Fruit fly (Drosophila melanogaster) whole organism, wandering third instar larva: ENCODE results near the gene CG15253.
A peak's percentile ranks its signal among the peaks of the same experiment; 100 is the strongest.

Experiments
- Abd-B ChIP-seq: fragments of >200 bp; optimal IDR thresholded peaks from 2 replicates; lab custom pipeline; 2017; ENCODE audit warnings: missing biosample characterization, missing genetic modification characterization
- CG32264 ChIP-seq: fragments of 200-800 bp; sonication (Bioruptor generic); optimal IDR thresholded peaks from 2 replicates; lab custom pipeline; 2016; ENCODE audit warnings: missing biosample characterization, missing genetic modification characterization
- CG9705 ChIP-seq: fragments of 200-800 bp; sonication (Bioruptor generic); optimal IDR thresholded peaks from 2 replicates; lab custom pipeline; 2018; ENCODE audit warnings: missing biosample characterization, mild to moderate bottlenecking, missing genetic modification characterization
- CrebA ChIP-seq: fragments of 200-800 bp; sonication (Bioruptor generic); optimal IDR thresholded peaks from 2 replicates; lab custom pipeline; 2016; ENCODE audit warnings: missing biosample characterization, mild to moderate bottlenecking, missing genetic modification characterization, borderline replicate concordance
- Dfd ChIP-seq: fragments of >200 bp; optimal IDR thresholded peaks from 2 replicates; lab custom pipeline; 2017; ENCODE audit warnings: missing biosample characterization, missing genetic modification characterization
- Dif ChIP-seq: fragments of 200-275, 200-300 bp; sonication (Bioruptor generic); optimal IDR thresholded peaks from 2 replicates; lab custom pipeline; 2018; ENCODE audit warnings: missing biosample characterization, missing genetic modification characterization; ENCODE audit not compliant: partially characterized antibody
- GATAd ChIP-seq: sonication (Bioruptor generic); optimal IDR thresholded peaks from 2 replicates; lab custom pipeline; 2016; ENCODE audit warnings: missing biosample characterization, missing genetic modification characterization
- HLH106 ChIP-seq: fragments of 200-800 bp; optimal IDR thresholded peaks from 3 replicates; lab custom pipeline; 2019; ENCODE audit warnings: missing biosample characterization, mild to moderate bottlenecking, missing genetic modification characterization, moderate library complexity
- Hnf4 ChIP-seq: fragments of 200-800 bp; sonication (Bioruptor generic); optimal IDR thresholded peaks from 2 replicates; lab custom pipeline; 2016; ENCODE audit warnings: missing biosample characterization, mild to moderate bottlenecking, missing genetic modification characterization
- Hr78 ChIP-seq: fragments of >200 bp; optimal IDR thresholded peaks from 2 replicates; lab custom pipeline; 2017; ENCODE audit warnings: missing biosample characterization, missing genetic modification characterization
- Hr83 ChIP-seq: fragments of 200-300 bp; sonication (Bioruptor generic); optimal IDR thresholded peaks from 2 replicates; lab custom pipeline; 2016; ENCODE audit warnings: missing biosample characterization, mild to moderate bottlenecking, missing genetic modification characterization, moderate library complexity; ENCODE audit not compliant: poor library complexity, severe bottlenecking
- Jra ChIP-seq: sonication (Bioruptor generic); optimal IDR thresholded peaks from 2 replicates; lab custom pipeline; 2016; ENCODE audit warnings: missing biosample characterization, missing genetic modification characterization
- Mio ChIP-seq: sonication (Bioruptor generic); optimal IDR thresholded peaks from 2 replicates; lab custom pipeline; 2016; ENCODE audit warnings: missing biosample characterization, missing genetic modification characterization
- Myc ChIP-seq: fragments of >200 bp; optimal IDR thresholded peaks from 2 replicates; lab custom pipeline; 2017
- N ChIP-seq: fragments of >200 bp; optimal IDR thresholded peaks from 2 replicates; lab custom pipeline; 2018; ENCODE audit warnings: missing biosample characterization, missing external identifiers, missing genetic modification characterization
- OdsH ChIP-seq: fragments of 200-800 bp; sonication (Bioruptor generic); optimal IDR thresholded peaks from 2 replicates; lab custom pipeline; 2016; ENCODE audit warnings: missing biosample characterization, mild to moderate bottlenecking, missing genetic modification characterization
- Rel ChIP-seq, 2 experiments: fragments of 200-800 bp; sonication (Bioruptor generic) in 1 of 2; optimal IDR thresholded peaks; 2 replicates in 1 of 2; 3 replicates in 1 of 2; lab custom pipeline; 2016 to 2019; ENCODE audit warnings: mild to moderate bottlenecking in 2 of 2, missing biosample characterization in 2 of 2, missing genetic modification characterization in 2 of 2, moderate library complexity in 1 of 2
- Sp1 ChIP-seq: fragments of 200-800 bp; sonication (Bioruptor generic); optimal IDR thresholded peaks from 3 replicates; lab custom pipeline; 2019; ENCODE audit warnings: missing biosample characterization, mild to moderate bottlenecking, missing genetic modification characterization, moderate library complexity
- Vsx2 ChIP-seq: fragments of 200-300, 225-300 bp; sonication (Bioruptor generic); optimal IDR thresholded peaks from 2 replicates; lab custom pipeline; 2018; ENCODE audit warnings: missing biosample characterization, missing genetic modification characterization; ENCODE audit not compliant: partially characterized antibody
- br ChIP-seq: fragments of 200-800 bp; sonication (Bioruptor generic); optimal IDR thresholded peaks from 2 replicates; lab custom pipeline; 2016; ENCODE audit warnings: missing biosample characterization, missing genetic modification characterization
- brk ChIP-seq: fragments of 200-800 bp; sonication (Bioruptor generic); optimal IDR thresholded peaks from 2 replicates; lab custom pipeline; 2016; ENCODE audit warnings: missing biosample characterization, mild to moderate bottlenecking, missing genetic modification characterization
- dl ChIP-seq, 2 experiments: fragments of 175-275, 200-275 bp in 1 of 2; fragments of 200-275 bp in 1 of 2; sonication (Bioruptor generic); optimal IDR thresholded peaks; lab custom pipeline; 2018; ENCODE audit warnings: mild to moderate bottlenecking in 2 of 2, missing biosample characterization in 2 of 2, missing genetic modification characterization in 2 of 2, moderate library complexity in 2 of 2; ENCODE audit not compliant: partially characterized antibody in 2 of 2, insufficient read depth in 1 of 2
- dmrt93B ChIP-seq: fragments of 200-800 bp; sonication (Bioruptor generic); optimal IDR thresholded peaks from 2 replicates; lab custom pipeline; 2018; ENCODE audit warnings: missing biosample characterization, mild to moderate bottlenecking, missing genetic modification characterization
- dsf ChIP-seq: sonication (Bioruptor generic); optimal IDR thresholded peaks from 2 replicates; lab custom pipeline; 2016; ENCODE audit warnings: missing biosample characterization, missing genetic modification characterization, borderline replicate concordance
- ey ChIP-seq: fragments of 200-800 bp; sonication (Bioruptor generic); optimal IDR thresholded peaks from 2 replicates; lab custom pipeline; 2016; ENCODE audit warnings: missing biosample characterization, missing genetic modification characterization
- foxo ChIP-seq, 2 experiments: fragments of 200-800 bp; sonication (Bioruptor generic); optimal IDR thresholded peaks; 2 replicates in 1 of 2; 3 replicates in 1 of 2; lab custom pipeline; 2016 to 2017; ENCODE audit warnings: missing biosample characterization in 2 of 2, missing genetic modification characterization in 2 of 2
- fru ChIP-seq: fragments of 200-800 bp; sonication (Bioruptor generic); optimal IDR thresholded peaks from 3 replicates; lab custom pipeline; 2016; ENCODE audit warnings: missing biosample characterization, mild to moderate bottlenecking, missing genetic modification characterization
- h ChIP-seq: fragments of 200-800 bp; sonication (Bioruptor generic); optimal IDR thresholded peaks from 3 replicates; lab custom pipeline; 2016; ENCODE audit warnings: missing biosample characterization, mild to moderate bottlenecking, missing genetic modification characterization
- jim ChIP-seq: fragments of 175-275, 200-325 bp; sonication (Bioruptor generic); optimal IDR thresholded peaks from 2 replicates; lab custom pipeline; 2016; ENCODE audit warnings: missing biosample characterization, mild to moderate bottlenecking, missing genetic modification characterization
- lola ChIP-seq: fragments of >200 bp; optimal IDR thresholded peaks from 2 replicates; lab custom pipeline; 2017; ENCODE audit warnings: missing biosample characterization, missing genetic modification characterization
- pan ChIP-seq: fragments of >200 bp; optimal IDR thresholded peaks from 2 replicates; lab custom pipeline; 2017
- psq ChIP-seq: fragments of 200-800 bp; sonication (Bioruptor generic); optimal IDR thresholded peaks from 3 replicates; lab custom pipeline; 2017; ENCODE audit warnings: missing biosample characterization, mild to moderate bottlenecking, missing genetic modification characterization, moderate library complexity
- rgr ChIP-seq: fragments of 200-800 bp; sonication (Bioruptor generic); optimal IDR thresholded peaks from 3 replicates; lab custom pipeline; 2016; ENCODE audit warnings: missing biosample characterization, mild to moderate bottlenecking, missing genetic modification characterization
- sage ChIP-seq: fragments of 200-800 bp; sonication (Bioruptor generic); optimal IDR thresholded peaks from 2 replicates; lab custom pipeline; 2016; ENCODE audit warnings: missing biosample characterization, mild to moderate bottlenecking, missing genetic modification characterization
- sv ChIP-seq: fragments of 200-800 bp; sonication (Bioruptor generic); optimal IDR thresholded peaks from 3 replicates; lab custom pipeline; 2016; ENCODE audit warnings: missing biosample characterization, missing genetic modification characterization
- tai ChIP-seq: sonication (Bioruptor generic); optimal IDR thresholded peaks from 2 replicates; lab custom pipeline; 2016; ENCODE audit warnings: missing biosample characterization, missing genetic modification characterization
- usp ChIP-seq: fragments of >200 bp; optimal IDR thresholded peaks from 2 replicates; lab custom pipeline; 2017; ENCODE audit warnings: missing biosample characterization, missing genetic modification characterization
- woc ChIP-seq: sonication (Bioruptor generic); optimal IDR thresholded peaks from 2 replicates; lab custom pipeline; 2016; ENCODE audit warnings: missing biosample characterization, mild to moderate bottlenecking, missing genetic modification characterization

The CG15253 gene

dm6 chr2L:15629596-15630168, 13.5 kb upstream of the CG15253 start, which contains the start of gene CG18480:
CG18480 (plus strand) TSS chr2L:15630002.
- peak; percentile 68 for TF ChIP-seq ey (GFP tag; lab: Kevin White, UChicago)
- TF ChIP-seq tai = peak; percentile 16
- peak; percentile 35 for TF ChIP-seq Hr83
- no peak for TF ChIP-seq Mio
- TF ChIP-seq fru (GFP tag; lab: Kevin White, UChicago) = peak; percentile 74
- no peak for TF ChIP-seq sage (GFP tag; lab: Kevin White, UChicago)
- TF ChIP-seq Sp1 = peak; percentile 48
- no peak for TF ChIP-seq CG32264 (GFP tag; lab: Kevin White, UChicago)
- TF ChIP-seq lola (GFP tag; lab: Kevin White, UChicago) = no peak
- no peak for TF ChIP-seq usp (GFP tag; lab: Kevin White, UChicago)
- peak; percentile 66 for TF ChIP-seq br
- no peak for TF ChIP-seq dl (GFP tag; optimal IDR thresholded peaks at IDR 0.05; lab: Kevin White, UChicago; ENCODE audit: insufficient read depth in 1 of 2, partially characterized antibody in 2 of 2)
- TF ChIP-seq Abd-B = no peak
- no peak for TF ChIP-seq Vsx2
- no peak for TF ChIP-seq Dfd (GFP tag; lab: Kevin White, UChicago)
- no peak for TF ChIP-seq Rel (GFP tag; optimal IDR thresholded peaks at IDR 0.05; lab: Kevin White, UChicago)
- TF ChIP-seq Rel (tag; optimal IDR thresholded peaks at IDR 0.05; lab: Kevin White, UChicago) = no peak
- TF ChIP-seq Dif (GFP tag; lab: Kevin White, UChicago) = no peak
- TF ChIP-seq rgr (GFP tag; lab: Kevin White, UChicago) = peak; percentile 76
- TF ChIP-seq brk (GFP tag; lab: Kevin White, UChicago) = peak; percentile 58
- no peak for TF ChIP-seq CrebA (GFP tag; lab: Kevin White, UChicago)
- no peak for TF ChIP-seq jim (GFP tag; lab: Kevin White, UChicago)
- TF ChIP-seq pan = no peak
- TF ChIP-seq Jra (GFP tag; lab: Kevin White, UChicago) = peak; percentile 64
- no peak for TF ChIP-seq sv (GFP tag; lab: Kevin White, UChicago)
- no peak for TF ChIP-seq psq (GFP tag; lab: Kevin White, UChicago)
- TF ChIP-seq CG9705 (GFP tag; lab: Kevin White, UChicago) = no peak
- peak; percentile 57 for TF ChIP-seq Hnf4 (GFP tag; lab: Kevin White, UChicago)
- peak; percentile 59 for TF ChIP-seq OdsH (GFP tag; lab: Kevin White, UChicago)
- TF ChIP-seq GATAd = no peak
- peak; percentile 54 for TF ChIP-seq HLH106 (tag; lab: Kevin White, UChicago)
- TF ChIP-seq foxo (GFP tag; optimal IDR thresholded peaks at IDR 0.05; lab: Kevin White, UChicago) = peak in 1 of 2 experiments; percentile 82
- peak; percentile 48 for TF ChIP-seq woc (GFP tag; lab: Kevin White, UChicago)
- TF ChIP-seq Myc = no peak
- no peak for TF ChIP-seq N (GFP tag; lab: Kevin White, UChicago)
- TF ChIP-seq h (GFP tag; lab: Kevin White, UChicago) = peak; percentile 79
- no peak for TF ChIP-seq dsf
- no peak for TF ChIP-seq Hr78 (GFP tag; lab: Kevin White, UChicago)
- TF ChIP-seq dmrt93B = peak; percentile 6
- TF ChIP-seq, all 38 proteins: peak for 16

- TF ChIP-seq fru (GFP tag; lab: Kevin White, UChicago) = no peak
- TF ChIP-seq Hr83 = no peak
- TF ChIP-seq Hr78 (GFP tag; lab: Kevin White, UChicago) = no peak
- no peak for TF ChIP-seq rgr (GFP tag; lab: Kevin White, UChicago)
- TF ChIP-seq HLH106 (tag; lab: Kevin White, UChicago) = no peak
- no peak for TF ChIP-seq woc (GFP tag; lab: Kevin White, UChicago)
- TF ChIP-seq dl (GFP tag; optimal IDR thresholded peaks at IDR 0.05; lab: Kevin White, UChicago; ENCODE audit: insufficient read depth in 1 of 2, partially characterized antibody in 2 of 2) = no peak
- TF ChIP-seq Sp1 = no peak
- no peak for TF ChIP-seq psq (GFP tag; lab: Kevin White, UChicago)
- no peak for TF ChIP-seq ey (GFP tag; lab: Kevin White, UChicago)
- TF ChIP-seq sv (GFP tag; lab: Kevin White, UChicago) = no peak
- no peak for TF ChIP-seq dsf
- TF ChIP-seq, all 38 proteins: peak for 0
Observed at dm6 chr2L:15628378-15628777, 12.2 kb upstream of the CG15253 start, which contains the start of gene CG7631. CG7631 (plus strand) TSS chr2L:15628678.
